Fruit fly (Drosophila melanogaster) whole organism, embryonic: Measurements from ENCODE around the gene ND-13A.
A peak's percentile ranks its signal among the peaks of the same experiment; 100 is the strongest.

Source experiments
- ATbp ChIP-seq: fragments of 200-800 bp; sonication (Bioruptor generic); optimal IDR thresholded peaks from 2 replicates; lab custom pipeline; 2017; ENCODE audit warnings: missing biosample characterization, mild to moderate bottlenecking, missing genetic modification characterization, missing genetic modification reagents
- Bgb ChIP-seq: fragments of 200-800 bp; sonication (Bioruptor generic); IDR thresholded peaks from 2 replicates; pipeline ENCODE4 v1.3.6; 2022; ENCODE audit warnings: missing biosample characterization, missing genetic modification characterization; ENCODE audit not compliant: partially characterized antibody
- C15 ChIP-seq: fragments of 200-800 bp; sonication (Bioruptor generic); IDR thresholded peaks from 3 replicates; pipeline ENCODE4 v1.3.6; 2022; ENCODE audit warnings: missing biosample characterization, missing genetic modification characterization
- CG1024 ChIP-seq: fragments of 200-800 bp; sonication (Bioruptor generic); IDR thresholded peaks from 2 replicates; pipeline ENCODE4 v1.3.6; 2022; ENCODE audit warnings: missing biosample characterization, missing genetic modification characterization
- CG10321 ChIP-seq: fragments of 200-800 bp; sonication (Bioruptor generic); IDR thresholded peaks from 2 replicates; pipeline ENCODE4 v1.3.6; 2022; ENCODE audit warnings: missing biosample characterization, missing genetic modification characterization
- CG10654 ChIP-seq: fragments of 200-800 bp; sonication (Bioruptor generic); optimal IDR thresholded peaks from 2 replicates; lab custom pipeline; 2016; ENCODE audit warnings: missing biosample characterization, missing genetic modification characterization
- CG11085 ChIP-seq: fragments of 200-800 bp; sonication (Bioruptor generic); IDR thresholded peaks from 2 replicates; pipeline ENCODE4 v1.3.6; 2022; ENCODE audit warnings: missing biosample characterization, missing genetic modification characterization
- CG12659 ChIP-seq: fragments of 200-800 bp; sonication (Bioruptor generic); optimal IDR thresholded peaks from 3 replicates; lab custom pipeline; 2017; ENCODE audit warnings: mild to moderate bottlenecking, missing biosample characterization, missing genetic modification reagents, missing genetic modification characterization
- CG17328 ChIP-seq: fragments of 200-800 bp; sonication (Bioruptor generic); IDR thresholded peaks from 2 replicates; pipeline ENCODE4 v1.3.6; 2022; ENCODE audit warnings: missing biosample characterization, missing genetic modification characterization
- CG17359 ChIP-seq: fragments of 200-800 bp; sonication (Bioruptor generic); optimal IDR thresholded peaks from 3 replicates; lab custom pipeline; 2018; ENCODE audit warnings: missing biosample characterization, mild to moderate bottlenecking, missing genetic modification characterization, moderate library complexity
- CG2199 ChIP-seq: fragments of 200-800 bp; sonication (Bioruptor generic); IDR thresholded peaks from 3 replicates; pipeline ENCODE4 v1.3.6; 2022; ENCODE audit warnings: missing biosample characterization, missing genetic modification characterization
- CG2678 ChIP-seq: fragments of 200-800 bp; sonication (Bioruptor generic); optimal IDR thresholded peaks from 3 replicates; lab custom pipeline; 2019; ENCODE audit warnings: missing biosample characterization, mild to moderate bottlenecking, missing genetic modification characterization, moderate library complexity
- CG2712 ChIP-seq: fragments of 200-800 bp; optimal IDR thresholded peaks from 3 replicates; lab custom pipeline; 2019; ENCODE audit warnings: missing biosample characterization, mild to moderate bottlenecking, missing genetic modification characterization, moderate library complexity
- CG2875 ChIP-seq: fragments of 200-800 bp; sonication (Bioruptor generic); optimal IDR thresholded peaks from 2 replicates; lab custom pipeline; 2017; ENCODE audit warnings: missing biosample characterization, mild to moderate bottlenecking, missing genetic modification characterization, missing genetic modification reagents
- CG31441 ChIP-seq: fragments of 200-800 bp; sonication (Bioruptor generic); IDR thresholded peaks from 2 replicates; pipeline ENCODE4 v1.3.6; 2022; ENCODE audit warnings: missing biosample characterization, missing genetic modification characterization
- CG43689 ChIP-seq: fragments of 200-800 bp; sonication (Bioruptor generic); IDR thresholded peaks from 2 replicates; pipeline ENCODE4 v1.3.6; 2022; ENCODE audit warnings: missing biosample characterization, missing genetic modification characterization
- CG6175 ChIP-seq: fragments of 200-800 bp; sonication (Bioruptor generic); IDR thresholded peaks from 3 replicates; pipeline ENCODE4 v1.3.6; 2022; ENCODE audit warnings: missing biosample characterization, missing genetic modification characterization
- CG7357 ChIP-seq: fragments of 200-800 bp; sonication (Bioruptor generic); IDR thresholded peaks from 3 replicates; pipeline ENCODE4 v1.3.6; 2022; ENCODE audit warnings: missing biosample characterization, missing genetic modification characterization
- CG7963 ChIP-seq: fragments of 200-800 bp; sonication (Bioruptor generic); IDR thresholded peaks from 3 replicates; pipeline ENCODE4 v1.3.6; 2022; ENCODE audit warnings: missing biosample characterization, missing genetic modification characterization; ENCODE audit not compliant: partially characterized antibody
- CG8388 ChIP-seq: fragments of 200-800 bp; sonication (Bioruptor generic); optimal IDR thresholded peaks from 2 replicates; lab custom pipeline; 2019; ENCODE audit warnings: missing biosample characterization, mild to moderate bottlenecking, missing genetic modification characterization, moderate library complexity
- CG9609 ChIP-seq: fragments of 200-800 bp; sonication (Bioruptor generic); optimal IDR thresholded peaks from 3 replicates; lab custom pipeline; 2016; ENCODE audit warnings: missing biosample characterization, missing genetic modification characterization
- CG9727 ChIP-seq: fragments of 200-800 bp; sonication (Bioruptor generic); optimal IDR thresholded peaks from 3 replicates; lab custom pipeline; 2017; ENCODE audit warnings: missing biosample characterization, mild to moderate bottlenecking, missing genetic modification characterization
- D19A ChIP-seq: fragments of 200-800 bp; optimal IDR thresholded peaks from 3 replicates; lab custom pipeline; 2019; ENCODE audit warnings: missing biosample characterization, mild to moderate bottlenecking, missing genetic modification characterization, moderate library complexity
- Hsf ChIP-seq: fragments of 200-800 bp; sonication (Bioruptor generic); optimal IDR thresholded peaks from 3 replicates; lab custom pipeline; 2016; ENCODE audit warnings: missing biosample characterization, missing genetic modification characterization
- MESR4 ChIP-seq: fragments of 200-800 bp; sonication (Bioruptor generic); optimal IDR thresholded peaks from 2 replicates; lab custom pipeline; 2018; ENCODE audit warnings: missing biosample characterization, mild to moderate bottlenecking, missing genetic modification characterization, moderate library complexity
- Nf-YA ChIP-seq: fragments of 200-800 bp; sonication (Bioruptor generic); IDR thresholded peaks from 2 replicates; pipeline ENCODE4 v1.3.6; 2022; ENCODE audit warnings: missing biosample characterization, missing genetic modification characterization
- Nf-YB ChIP-seq: fragments of 200-800 bp; sonication (Bioruptor generic); optimal IDR thresholded peaks from 3 replicates; lab custom pipeline; 2019; ENCODE audit warnings: missing biosample characterization, mild to moderate bottlenecking, missing genetic modification characterization, moderate library complexity
- Oaz ChIP-seq: fragments of 200-800 bp; sonication (Bioruptor generic); IDR thresholded peaks from 2 replicates; pipeline ENCODE4 v1.3.6; 2022; ENCODE audit warnings: missing biosample characterization, missing genetic modification characterization
- Rfx ChIP-seq: fragments of 200-800 bp; sonication (Bioruptor generic); IDR thresholded peaks from 2 replicates; pipeline ENCODE4 v1.3.6; 2022; ENCODE audit warnings: missing biosample characterization, missing genetic modification characterization
- Taf1 ChIP-seq: fragments of 200-800 bp; sonication (Bioruptor generic); IDR thresholded peaks from 2 replicates; pipeline ENCODE4 v1.3.6; 2022; ENCODE audit warnings: missing biosample characterization, missing genetic modification characterization
- al ChIP-seq: fragments of 200-800 bp; sonication (Bioruptor generic); IDR thresholded peaks from 2 replicates; pipeline ENCODE4 v1.3.6; 2022; ENCODE audit warnings: missing biosample characterization, missing genetic modification characterization
- amos ChIP-seq: fragments of 200-800 bp; sonication (Bioruptor generic); IDR thresholded peaks from 2 replicates; pipeline ENCODE4 v1.3.6; 2022; ENCODE audit warnings: missing biosample characterization, missing genetic modification characterization; ENCODE audit not compliant: partially characterized antibody
- ase ChIP-seq: fragments of 200-800 bp; sonication (Bioruptor generic); IDR thresholded peaks from 3 replicates; pipeline ENCODE4 v1.3.6; 2022; ENCODE audit warnings: missing biosample characterization, missing genetic modification characterization
- chif ChIP-seq, 2 experiments: fragments of 200-800 bp; sonication (Bioruptor generic); optimal IDR thresholded peaks; 3 replicates each; lab custom pipeline; 2016; ENCODE audit warnings: missing biosample characterization in 2 of 2, missing genetic modification characterization in 2 of 2
- crc ChIP-seq: fragments of 200-800 bp; sonication (Bioruptor generic); optimal IDR thresholded peaks from 2 replicates; lab custom pipeline; 2016; ENCODE audit warnings: missing biosample characterization, missing genetic modification characterization
- danr ChIP-seq: fragments of 200-800 bp; sonication (Bioruptor generic); IDR thresholded peaks from 2 replicates; pipeline ENCODE4 v1.3.6; 2022; ENCODE audit warnings: missing biosample characterization, missing genetic modification characterization
- ems ChIP-seq: fragments of 200-800 bp; sonication (Bioruptor generic); optimal IDR thresholded peaks from 3 replicates; lab custom pipeline; 2016; ENCODE audit warnings: missing biosample characterization, missing genetic modification characterization
- gce ChIP-seq: fragments of 200-800 bp; sonication (Bioruptor generic); IDR thresholded peaks from 3 replicates; pipeline ENCODE4 v1.3.6; 2022; ENCODE audit warnings: missing biosample characterization, missing genetic modification characterization
- grau ChIP-seq: fragments of 200-800 bp; optimal IDR thresholded peaks from 3 replicates; lab custom pipeline; 2019; ENCODE audit warnings: missing biosample characterization, mild to moderate bottlenecking, missing genetic modification characterization, moderate library complexity
- hbn ChIP-seq: fragments of 200-800 bp; sonication (Bioruptor generic); IDR thresholded peaks from 2 replicates; pipeline ENCODE4 v1.3.6; 2022; ENCODE audit warnings: missing biosample characterization, missing genetic modification characterization; ENCODE audit not compliant: partially characterized antibody
- inv ChIP-seq: fragments of 200-800 bp; sonication (Bioruptor generic); IDR thresholded peaks from 2 replicates; pipeline ENCODE4 v1.3.6; 2022; ENCODE audit warnings: missing biosample characterization, missing genetic modification characterization; ENCODE audit not compliant: partially characterized antibody
- odd ChIP-seq: fragments of 200-800 bp; sonication (Bioruptor generic); optimal IDR thresholded peaks from 2 replicates; lab custom pipeline; 2017; ENCODE audit warnings: missing biosample characterization, mild to moderate bottlenecking, missing genetic modification characterization
- onecut ChIP-seq: fragments of 200-800 bp; sonication (Bioruptor generic); IDR thresholded peaks from 2 replicates; pipeline ENCODE4 v1.3.6; 2022; ENCODE audit warnings: missing biosample characterization, missing genetic modification characterization
- pnt ChIP-seq: fragments of 200-800 bp; sonication (Bioruptor generic); optimal IDR thresholded peaks from 3 replicates; lab custom pipeline; 2016; ENCODE audit warnings: missing biosample characterization, missing genetic modification characterization
- pros ChIP-seq: fragments of 200-800 bp; sonication (Bioruptor generic); optimal IDR thresholded peaks from 3 replicates; lab custom pipeline; 2019; ENCODE audit warnings: missing biosample characterization, mild to moderate bottlenecking, missing genetic modification characterization, moderate library complexity
- repo ChIP-seq: fragments of 200-800 bp; sonication (Bioruptor generic); optimal IDR thresholded peaks from 2 replicates; lab custom pipeline; 2016; ENCODE audit warnings: missing biosample characterization, missing genetic modification characterization
- scrt ChIP-seq: fragments of 200-800 bp; sonication (Bioruptor generic); optimal IDR thresholded peaks from 2 replicates; lab custom pipeline; 2018; ENCODE audit warnings: missing biosample characterization, mild to moderate bottlenecking, missing genetic modification characterization, moderate library complexity
- toy ChIP-seq: fragments of 200-800 bp; sonication (Bioruptor generic); IDR thresholded peaks from 2 replicates; pipeline ENCODE4 v1.3.6; 2022; ENCODE audit warnings: missing biosample characterization, missing genetic modification characterization
- vfl ChIP-seq: fragments of 200-800 bp; sonication (Bioruptor generic); optimal IDR thresholded peaks from 2 replicates; lab custom pipeline; 2016; ENCODE audit warnings: missing biosample characterization, missing genetic modification characterization
- wdn ChIP-seq: fragments of 200-800 bp; sonication (Bioruptor generic); IDR thresholded peaks from 2 replicates; pipeline ENCODE4 v1.3.6; 2022; ENCODE audit warnings: missing biosample characterization, missing genetic modification characterization

Gene ND-13A

dm6 chr2L:5060952-5061478 lies 39.1 kb downstream of the ND-13A start (continued):
- peak; percentile 72 for TF ChIP-seq odd (GFP tag; lab: Kevin White, UChicago)
- peak; percentile 67 for TF ChIP-seq scrt (GFP tag; lab: Kevin White, UChicago)
- TF ChIP-seq CG43689 (GFP tag; lab: Robert Waterston, UW): 0 out of 2 replicates have a peak, but pooled peaks have one; percentile 36
- TF ChIP-seq CG2875 (GFP tag; lab: Kevin White, UChicago): peak; percentile 40
- no peak for TF ChIP-seq CG2199 (GFP tag; lab: Robert Waterston, UW)
- TF ChIP-seq amos (GFP tag; lab: Robert Waterston, UW): no peak
- peak; percentile 24 for TF ChIP-seq D19A
- TF ChIP-seq al (GFP tag; lab: Robert Waterston, UW): no peak; the same call in 1 of the 2 replicates
- no peak for TF ChIP-seq MESR4 (GFP tag; lab: Kevin White, UChicago)
- peak; percentile 51; the same call in 1 of the 2 replicates for TF ChIP-seq Oaz (GFP tag; lab: Robert Waterston, UW)
- TF ChIP-seq CG17359 (tag; lab: Kevin White, UChicago): peak; percentile 67
- peak; percentile 57 for TF ChIP-seq CG12659 (GFP tag; lab: Kevin White, UChicago)
- TF ChIP-seq CG31441: peak; percentile 54; the same call in 1 of the 2 replicates
- TF ChIP-seq CG10654 (GFP tag; lab: Kevin White, UChicago): peak; percentile 46
- TF ChIP-seq CG2712: peak; percentile 57
- TF ChIP-seq ems (GFP tag; lab: Kevin White, UChicago): peak; percentile 62
- TF ChIP-seq Nf-YB: peak; percentile 42
- peak; percentile 83 for TF ChIP-seq crc (GFP tag; lab: Kevin White, UChicago)
- 0 out of 3 replicates have a peak, but pooled peaks have one; percentile 33 for TF ChIP-seq CG7357 (GFP tag; lab: Robert Waterston, UW)
- peak; percentile 41; the same call in 1 of the 2 replicates for TF ChIP-seq CG1024 (GFP tag; lab: Robert Waterston, UW)
- TF ChIP-seq ATbp: peak; percentile 73
- no peak for TF ChIP-seq CG7963 (GFP tag; lab: Robert Waterston, UW)
- TF ChIP-seq Bgb (GFP tag; lab: Robert Waterston, UW): no peak
- TF ChIP-seq Taf1: peak; percentile 72
- no peak for TF ChIP-seq toy (GFP tag; lab: Robert Waterston, UW)
- TF ChIP-seq C15: peak; percentile 55; the same call in 1 of the 3 replicates
- 0 out of 2 replicates have a peak, but pooled peaks have one; percentile 9 for TF ChIP-seq CG11085
- TF ChIP-seq hbn (GFP tag; lab: Robert Waterston, UW): no peak
- TF ChIP-seq grau (tag; lab: Kevin White, UChicago): peak; percentile 61
- peak; percentile 82 for TF ChIP-seq Rfx (GFP tag; lab: Robert Waterston, UW)
- TF ChIP-seq inv: no peak
- TF ChIP-seq Hsf (GFP tag; lab: Kevin White, UChicago): peak; percentile 31
- TF ChIP-seq pnt (GFP tag; lab: Kevin White, UChicago): peak; percentile 60
- peak; percentile 80 for TF ChIP-seq CG2678 (tag; lab: Kevin White, UChicago)
- TF ChIP-seq gce (GFP tag; lab: Robert Waterston, UW): 0 out of 3 replicates have a peak, but pooled peaks have one; percentile 29
- peak; percentile 49; the same call in 1 of the 2 replicates for TF ChIP-seq danr (GFP tag; lab: Robert Waterston, UW)
- TF ChIP-seq ase (GFP tag; lab: Robert Waterston, UW): peak; percentile 30; the same call in 1 of the 3 replicates
- TF ChIP-seq pros: no peak
- TF ChIP-seq CG6175: no peak
- TF ChIP-seq Nf-YA (GFP tag; lab: Robert Waterston, UW): no peak
- peak; percentile 74 for TF ChIP-seq CG17328 (GFP tag; lab: Robert Waterston, UW)
- TF ChIP-seq wdn (GFP tag; lab: Robert Waterston, UW): no peak
- TF ChIP-seq chif (GFP tag; optimal IDR thresholded peaks at IDR 0.05; lab: Kevin White, UChicago): peak; percentile 22 to 71
- peak; percentile 41; the same call in 1 of the 2 replicates for TF ChIP-seq onecut (GFP tag; lab: Robert Waterston, UW)
- TF ChIP-seq vfl: no peak
- TF ChIP-seq repo (GFP tag; lab: Kevin White, UChicago): peak; percentile 15
- peak; percentile 22; the same call in 1 of the 2 replicates for TF ChIP-seq CG10321 (GFP tag; lab: Robert Waterston, UW)
- TF ChIP-seq CG9609: peak; percentile 26
- TF ChIP-seq CG9727 (GFP tag; lab: Kevin White, UChicago): peak; percentile 66
- TF ChIP-seq CG8388 (GFP tag; lab: Kevin White, UChicago): peak; percentile 52
